Worm (Caenorhabditis elegans) whole organism, L2 larva: ENCODE data around the gene prx-3.

Source experiments
- ceh-16 ChIP-seq: fragments of 150-350 bp; optimal IDR thresholded peaks from 2 replicates; lab custom pipeline; 2014; ENCODE audit warnings: missing biosample characterization, missing genetic modification characterization
- unc-39 ChIP-seq: fragments of 150-350 bp; optimal IDR thresholded peaks from 2 replicates; lab custom pipeline; 2014; ENCODE audit warnings: missing biosample characterization, missing genetic modification characterization

DNA sequence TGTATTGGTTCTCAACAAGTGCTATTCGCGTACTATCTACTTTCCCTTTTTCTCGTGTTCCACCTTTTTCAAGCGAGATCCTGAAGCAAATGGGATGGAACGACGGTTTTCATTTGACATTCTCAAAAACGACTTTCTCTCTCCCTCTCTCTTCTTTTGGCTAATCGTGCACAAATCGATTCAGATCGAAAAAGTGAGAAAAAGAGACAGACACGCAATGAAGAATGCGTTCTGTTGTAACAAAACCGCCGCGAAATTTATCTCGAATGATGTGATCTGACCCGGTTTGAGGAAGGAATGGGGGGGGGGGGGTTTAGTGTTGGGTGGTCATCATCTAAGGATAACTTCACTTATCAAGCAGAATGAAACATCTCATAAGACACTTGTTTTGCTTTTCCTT lies 48.3 kb downstream of the prx-3 start:
- TF ChIP-seq ceh-16 (tag; lab: Kevin White, UChicago) = no peak
- no peak for TF ChIP-seq unc-39 (tag; lab: Kevin White, UChicago)
